Fruit fly (Drosophila melanogaster): ENCODE measurements around the gene CG5577.

DNA sequence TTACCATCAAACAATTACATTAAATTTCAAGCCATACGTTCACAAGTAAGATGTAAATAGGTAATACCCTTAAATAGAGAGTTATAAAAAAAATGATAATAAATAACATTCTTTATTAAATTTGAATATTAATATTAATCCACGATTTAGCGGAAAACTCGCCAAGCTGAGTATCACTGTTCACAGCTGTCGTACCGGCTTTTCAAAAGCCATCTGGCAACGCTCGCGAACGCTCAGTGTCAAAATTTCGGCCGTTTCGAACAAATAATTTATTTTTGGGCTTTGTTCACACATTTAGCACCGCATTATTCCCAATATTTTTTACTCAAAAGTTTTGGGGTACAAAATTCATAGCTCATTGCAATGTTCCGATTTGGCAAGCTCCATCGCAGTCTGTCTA is 8.3 kb upstream of the CG5577 start, which contains the start of gene TrpRS-m:
- TF ChIP-seq Fer2 (tag; optimal IDR thresholded peaks at IDR 0.05) (no peak), gsb-n (tag; optimal IDR thresholded peaks at IDR 0.05) (no peak), CG14014 (GFP tag; IDR thresholded peaks at IDR 0.05) (no peak), ci (GFP tag; IDR thresholded peaks at IDR 0.05) (no peak), HLH54F (GFP tag; optimal IDR thresholded peaks at IDR 0.05) (no peak), dysf (GFP tag; IDR thresholded peaks at IDR 0.05) (no peak), CG12942 (GFP tag; optimal IDR thresholded peaks at IDR 0.05) (no peak), p53 (GFP tag; optimal IDR thresholded peaks at IDR 0.05) (no peak), tup (GFP tag; optimal IDR thresholded peaks at IDR 0.05) (no peak), Sry-δ (GFP tag; optimal IDR thresholded peaks at IDR 0.05) (no peak), CG31365 (tag; optimal IDR thresholded peaks at IDR 0.05) (no peak), CG3163 (GFP tag; optimal IDR thresholded peaks at IDR 0.05) (no peak)

All from whole organism, embryonic.